Fruit fly (Drosophila melanogaster): ENCODE results near the gene sens.
A peak's percentile ranks its signal among the peaks of the same experiment; 100 is the strongest.

The sens gene

dm6 chr3L:13410999-13411398, 10.1 kb upstream of the sens start (continued):
- TF ChIP-seq fd3F (GFP tag; optimal IDR thresholded peaks at IDR 0.05) (peak; percentile 33), CG15696 (tag; optimal IDR thresholded peaks at IDR 0.05) (peak; percentile 68), CG4424 (GFP tag; optimal IDR thresholded peaks at IDR 0.05) (peak; percentile 26), mam (GFP tag; optimal IDR thresholded peaks at IDR 0.05) (peak; percentile 43), so (GFP tag; IDR thresholded peaks at IDR 0.05) (no peak), HLH54F (GFP tag; optimal IDR thresholded peaks at IDR 0.05) (no peak), CG1529 (GFP tag; optimal IDR thresholded peaks at IDR 0.05) (no peak), Hr78 (GFP tag; optimal IDR thresholded peaks at IDR 0.05) (no peak), CG8765 (GFP tag; IDR thresholded peaks at IDR 0.05) (no peak), Atf6 (GFP tag; IDR thresholded peaks at IDR 0.05) (no peak), ewg (GFP tag; optimal IDR thresholded peaks at IDR 0.05) (no peak), Ptx1 (GFP tag; IDR thresholded peaks at IDR 0.05) (0 out of 2 replicates have a peak, but pooled peaks have one; percentile 20), HHEX (GFP tag; optimal IDR thresholded peaks at IDR 0.05) (no peak), CG8924 (tag; optimal IDR thresholded peaks at IDR 0.05) (no peak), mirr (GFP tag; optimal IDR thresholded peaks at IDR 0.05) (no peak), CG14014 (GFP tag; IDR thresholded peaks at IDR 0.05) (no peak), CG7786 (GFP tag; optimal IDR thresholded peaks at IDR 0.05) (no peak), CG10462 (GFP tag; optimal IDR thresholded peaks at IDR 0.05) (no peak), CG3847 (GFP tag; IDR thresholded peaks at IDR 0.05) (no peak), hb (GFP tag; IDR thresholded peaks at IDR 0.05; ENCODE audit: partially characterized antibody) (no peak), CG13424 (tag; optimal IDR thresholded peaks at IDR 0.05) (peak; percentile 7), CG2129 (GFP tag; IDR thresholded peaks at IDR 0.05; ENCODE audit: partially characterized antibody) (no peak), CG18764 (GFP tag; optimal IDR thresholded peaks at IDR 0.05) (peak; percentile 15), wdn (GFP tag; IDR thresholded peaks at IDR 0.05) (no peak), CG15601 (tag; optimal IDR thresholded peaks at IDR 0.05) (peak; percentile 37), Scr (GFP tag; IDR thresholded peaks at IDR 0.05; ENCODE audit: partially characterized antibody) (no peak), kay (GFP tag; optimal IDR thresholded peaks at IDR 0.05) (peak; percentile 21), ci (GFP tag; IDR thresholded peaks at IDR 0.05) (no peak; the same call in 2 of the 3 replicates), btn (GFP tag; optimal IDR thresholded peaks at IDR 0.05) (no peak), dan (GFP tag; IDR thresholded peaks at IDR 0.05) (no peak), emc (GFP tag; optimal IDR thresholded peaks at IDR 0.05) (no peak), cwo (GFP tag; optimal IDR thresholded peaks at IDR 0.05) (no peak), Max (GFP tag; optimal IDR thresholded peaks at IDR 0.05) (no peak), ftz-f1 (GFP tag; optimal IDR thresholded peaks at IDR 0.05) (no peak), hkb (optimal IDR thresholded peaks at IDR 0.05) (no peak), hkb (GFP tag; IDR thresholded peaks at IDR 0.05) (no peak), sug (tag; optimal IDR thresholded peaks at IDR 0.05) (peak; percentile 29), CG32532 (GFP tag; IDR thresholded peaks at IDR 0.05) (peak; percentile 59; the same call in 1 of the 2 replicates), CG6813 (GFP tag; optimal IDR thresholded peaks at IDR 0.05) (no peak), CG11504 (tag; optimal IDR thresholded peaks at IDR 0.05) (peak; percentile 44), NK7.1 (GFP tag; optimal IDR thresholded peaks at IDR 0.05) (no peak), her (GFP tag; optimal IDR thresholded peaks at IDR 0.05) (no peak), CG9609 (GFP tag; optimal IDR thresholded peaks at IDR 0.05) (no peak), CG1603 (tag; optimal IDR thresholded peaks at IDR 0.05) (peak; percentile 49), Chrac-16 (GFP tag; optimal IDR thresholded peaks at IDR 0.05) (peak; percentile 66), zen2 (GFP tag; IDR thresholded peaks at IDR 0.05; ENCODE audit: partially characterized antibody) (no peak), crp (GFP tag; optimal IDR thresholded peaks at IDR 0.05) (no peak), ems (GFP tag; optimal IDR thresholded peaks at IDR 0.05) (no peak), CG11695 (GFP tag; IDR thresholded peaks at IDR 0.05) (no peak), D19A (tag; optimal IDR thresholded peaks at IDR 0.05) (peak; percentile 14), CG10959 (GFP tag; IDR thresholded peaks at IDR 0.05) (no peak), sim (GFP tag; IDR thresholded peaks at IDR 0.05) (no peak)
